Worm (Caenorhabditis elegans): Measurements from ENCODE around the gene F59A1.15.
A peak's percentile ranks its signal among the peaks of the same experiment; 100 is the strongest.

Gene F59A1.15

ce11 chrV:17721709-17722108, 38.0 kb upstream of the F59A1.15 start (continued):
- TF ChIP-seq hlh-26 (GFP tag; conservative IDR thresholded peaks at IDR 0.05) (no peak), tlf-1 (GFP tag; optimal IDR thresholded peaks at IDR 0.05) (no peak), efl-1 (GFP tag; optimal IDR thresholded peaks at IDR 0.05) (no peak), lsy-27 (tag; optimal IDR thresholded peaks at IDR 0.05; ENCODE audit: borderline replicate concordance, insufficient read depth) (no peak), hmg-1.2 (GFP tag; IDR thresholded peaks at IDR 0.05) (no peak), zim-3 (tag; optimal IDR thresholded peaks at IDR 0.05) (no peak), Y95B8A.8 (GFP tag; IDR thresholded peaks at IDR 0.05) (peak; percentile 72; the same call in 1 of the 2 replicates), dox-1 (GFP tag; IDR thresholded peaks at IDR 0.05) (peak; percentile 56; the same call in 1 of the 2 replicates), ztf-6 (GFP tag; IDR thresholded peaks at IDR 0.05) (no peak), K11D2.4 (GFP tag; IDR thresholded peaks at IDR 0.05) (peak; percentile 49; the same call in 1 of the 2 replicates), atf-7 (tag; optimal IDR thresholded peaks at IDR 0.05) (peak; percentile 83), mel-28 (tag; optimal IDR thresholded peaks at IDR 0.05; ENCODE audit: borderline replicate concordance) (no peak), T26A5.8 (tag; optimal IDR thresholded peaks at IDR 0.05) (no peak), T07F8.4 (tag; optimal IDR thresholded peaks at IDR 0.05) (no peak), attf-3 (GFP tag; conservative IDR thresholded peaks at IDR 0.05) (no peak), Y53F4B.3 (GFP tag; IDR thresholded peaks at IDR 0.05) (no peak), dpl-1 (GFP tag; optimal IDR thresholded peaks at IDR 0.05) (no peak), B0261.1 (tag; optimal IDR thresholded peaks at IDR 0.05) (no peak), lin-54 (GFP tag; optimal IDR thresholded peaks at IDR 0.05) (no peak), egl-44 (GFP tag; IDR thresholded peaks at IDR 0.05) (no peak), F52B5.7 (tag; optimal IDR thresholded peaks at IDR 0.05) (no peak), F55B11.4 (tag; optimal IDR thresholded peaks at IDR 0.05; ENCODE audit: borderline replicate concordance, insufficient read depth) (no peak), F22D6.2 (tag; optimal IDR thresholded peaks at IDR 0.05) (no peak), ztf-22 (GFP tag; optimal IDR thresholded peaks at IDR 0.05) (peak; percentile 83), Y56A3A.18 (GFP tag; IDR thresholded peaks at IDR 0.05) (no peak), egl-18 (GFP tag; IDR thresholded peaks at IDR 0.05) (no peak), nhr-80 (tag; optimal IDR thresholded peaks at IDR 0.05) (peak; percentile 99), F37B4.10 (GFP tag; IDR thresholded peaks at IDR 0.05) (no peak), fkh-3 (tag; optimal IDR thresholded peaks at IDR 0.05) (no peak), attf-5 (GFP tag; optimal IDR thresholded peaks at IDR 0.05) (peak; percentile 12), ekl-4 (GFP tag; IDR thresholded peaks at IDR 0.05) (no peak), F23B12.7 (tag; optimal IDR thresholded peaks at IDR 0.05; ENCODE audit: insufficient read depth) (no peak), lsl-1 (GFP tag; optimal IDR thresholded peaks at IDR 0.05) (no peak), rcor-1 (GFP tag; IDR thresholded peaks at IDR 0.05) (no peak), aptf-3 (GFP tag; IDR thresholded peaks at IDR 0.05) (no peak), chd-7 (tag; optimal IDR thresholded peaks at IDR 0.05) (no peak), ets-4 (GFP tag; optimal IDR thresholded peaks at IDR 0.05) (peak; percentile 49), ceh-100 (GFP tag; IDR thresholded peaks at IDR 0.05) (no peak), cebp-1 (GFP tag; IDR thresholded peaks at IDR 0.05) (peak; percentile 22; the same call in 1 of the 2 replicates), cebp-1 (tag; optimal IDR thresholded peaks at IDR 0.05) (peak; percentile 70), B0336.3 (GFP tag; IDR thresholded peaks at IDR 0.05) (peak; percentile 52; the same call in 1 of the 2 replicates), die-1 (tag; optimal IDR thresholded peaks at IDR 0.05) (no peak), madf-6 (GFP tag; IDR thresholded peaks at IDR 0.05) (no peak), madf-10 (tag; optimal IDR thresholded peaks at IDR 0.05) (peak; percentile 20), D2030.7 (GFP tag; IDR thresholded peaks at IDR 0.05) (no peak), snpc-3.4 (tag; optimal IDR thresholded peaks at IDR 0.05) (no peak)
